Fruit fly (Drosophila melanogaster): ENCODE data around the gene CG7968.

Gene CG7968

DNA sequence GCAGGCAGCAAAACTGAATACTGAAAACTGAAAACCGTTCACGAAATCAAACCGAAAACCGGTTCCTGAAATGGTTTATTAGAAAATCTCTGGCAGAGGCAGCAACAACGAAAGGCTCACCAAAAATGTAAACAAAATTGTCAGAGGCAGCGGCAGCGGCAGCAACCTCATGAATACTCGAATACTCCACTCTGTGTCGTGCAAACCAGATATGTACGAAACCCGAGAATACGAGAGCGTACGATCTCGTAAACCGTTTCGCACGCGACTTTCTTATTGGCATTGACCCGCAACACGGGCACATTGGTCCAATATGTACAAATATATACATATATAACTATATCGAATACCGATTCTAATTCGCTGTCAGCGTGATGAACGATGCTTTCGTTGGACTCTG lies 11.6 kb upstream of the CG7968 start:
- no peak for TF ChIP-seq CG32121 (GFP tag; IDR thresholded peaks at IDR 0.05)
- no peak for TF ChIP-seq CG10348 (GFP tag; IDR thresholded peaks at IDR 0.05)
- no peak for TF ChIP-seq CG14655 (GFP tag; optimal IDR thresholded peaks at IDR 0.05)

DNA sequence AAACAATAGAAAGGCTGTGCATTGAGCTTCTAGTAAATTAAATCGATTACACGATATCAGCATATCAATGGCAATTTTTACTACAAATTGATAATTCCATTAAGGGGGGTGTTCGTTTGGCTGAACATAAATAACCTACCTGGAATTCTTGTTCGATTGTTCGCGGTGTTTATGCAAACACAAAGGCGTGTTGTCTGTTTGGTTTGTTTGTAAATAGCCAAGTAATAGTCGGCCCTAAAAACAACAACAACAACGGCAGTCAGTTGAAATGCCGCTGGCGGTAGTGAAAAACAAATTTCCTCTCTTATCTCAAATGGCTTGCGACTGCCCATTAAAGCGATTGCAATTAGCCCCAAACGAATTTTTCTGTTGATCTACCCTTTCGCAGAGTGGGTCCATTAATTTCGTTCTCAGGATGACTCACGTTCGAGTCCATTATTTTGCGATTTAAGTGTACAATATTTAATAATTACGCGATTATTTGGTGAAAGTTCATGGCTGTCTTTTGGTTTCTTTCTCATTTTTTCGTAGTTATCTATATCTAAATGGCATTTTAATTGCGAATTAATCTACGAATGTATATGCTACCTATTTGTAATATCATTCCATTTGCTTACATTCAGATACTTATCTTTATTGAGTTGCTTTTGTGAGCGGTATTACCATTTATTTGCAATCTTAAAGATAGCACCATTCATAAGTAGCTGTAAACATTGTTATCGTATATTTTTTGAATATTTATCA lies 10.4 kb upstream of the CG7968 start:
- no peak for TF ChIP-seq EcR (GFP tag; optimal IDR thresholded peaks at IDR 0.05)
- no peak for TF ChIP-seq CG32121 (GFP tag; IDR thresholded peaks at IDR 0.05)
- no peak for TF ChIP-seq CG8159 (tag; optimal IDR thresholded peaks at IDR 0.05)
- TF ChIP-seq rn (GFP tag; IDR thresholded peaks at IDR 0.05), result no peak
- no peak for TF ChIP-seq CG13204 (GFP tag; optimal IDR thresholded peaks at IDR 0.05)
- TF ChIP-seq gl (tag; optimal IDR thresholded peaks at IDR 0.05), result no peak
- no peak for TF ChIP-seq CG17806 (tag; optimal IDR thresholded peaks at IDR 0.05)
- TF ChIP-seq CG10348 (GFP tag; IDR thresholded peaks at IDR 0.05), result no peak
- TF ChIP-seq CG14655 (GFP tag; optimal IDR thresholded peaks at IDR 0.05), result no peak
- TF ChIP-seq Pif1A (GFP tag; optimal IDR thresholded peaks at IDR 0.05), result no peak
- no peak for TF ChIP-seq D1 (tag; optimal IDR thresholded peaks at IDR 0.05)
- no peak for TF ChIP-seq Ets98B (GFP tag; IDR thresholded peaks at IDR 0.05)
- TF ChIP-seq Snoo (tag; optimal IDR thresholded peaks at IDR 0.05), result no peak
- no peak for TF ChIP-seq Pif1B (GFP tag; optimal IDR thresholded peaks at IDR 0.05)
- TF ChIP-seq CG12605 (GFP tag; IDR thresholded peaks at IDR 0.05), result no peak
- no peak for TF ChIP-seq CG8301 (tag; optimal IDR thresholded peaks at IDR 0.05)
- TF ChIP-seq CG15710 (tag; optimal IDR thresholded peaks at IDR 0.05), result no peak
- TF ChIP-seq CG9948 (tag; optimal IDR thresholded peaks at IDR 0.05), result no peak
- no peak for TF ChIP-seq CG4496 (GFP tag; IDR thresholded peaks at IDR 0.05)
- no peak for TF ChIP-seq CG34367 (tag; optimal IDR thresholded peaks at IDR 0.05)

DNA sequence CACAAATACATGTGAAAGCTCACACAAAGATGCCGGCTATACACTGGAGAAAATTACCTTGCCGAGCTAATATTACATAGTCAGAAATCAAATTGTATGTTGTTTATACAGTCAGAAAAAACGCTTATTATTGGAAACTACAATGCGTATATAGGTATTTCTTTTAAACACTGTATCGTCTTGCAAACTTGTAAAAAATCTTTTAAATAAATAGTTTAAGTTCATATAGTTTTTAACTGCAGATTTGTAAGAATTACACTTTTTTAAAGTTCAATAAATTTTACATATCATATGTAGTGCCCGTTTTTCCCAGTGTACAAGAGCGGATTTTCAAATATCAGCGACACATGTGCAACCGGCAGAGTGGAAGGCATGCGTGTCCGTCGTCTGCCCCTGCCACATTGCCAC lies 9.5 kb upstream of the CG7968 start:
- TF ChIP-seq Pif1B (GFP tag; optimal IDR thresholded peaks at IDR 0.05), result peak; percentile 76
- no peak; the same call in 2 of the 3 replicates for TF ChIP-seq fd96Ca (GFP tag; IDR thresholded peaks at IDR 0.05)
- TF ChIP-seq CG34367 (tag; optimal IDR thresholded peaks at IDR 0.05), result peak; percentile 76
- peak; percentile 88 for TF ChIP-seq CG9948 (tag; optimal IDR thresholded peaks at IDR 0.05)
- TF ChIP-seq CG4496 (GFP tag; IDR thresholded peaks at IDR 0.05), result peak; percentile 86
- TF ChIP-seq Snoo (tag; optimal IDR thresholded peaks at IDR 0.05), result peak; percentile 91
- TF ChIP-seq CG8159 (tag; optimal IDR thresholded peaks at IDR 0.05), result peak; percentile 86
- peak; percentile 83 for TF ChIP-seq CG15710 (tag; optimal IDR thresholded peaks at IDR 0.05)
- peak; percentile 48; the same call in 1 of the 2 replicates for TF ChIP-seq rn (GFP tag; IDR thresholded peaks at IDR 0.05)
- TF ChIP-seq CG32121 (GFP tag; IDR thresholded peaks at IDR 0.05), result peak; percentile 90
- TF ChIP-seq CG10348 (GFP tag; IDR thresholded peaks at IDR 0.05), result 0 out of 2 replicates have a peak, but pooled peaks have one; percentile 16
- TF ChIP-seq CG14655 (GFP tag; optimal IDR thresholded peaks at IDR 0.05), result peak; percentile 92
- TF ChIP-seq D1 (tag; optimal IDR thresholded peaks at IDR 0.05), result peak; percentile 82
- peak; percentile 88 for TF ChIP-seq CG8301 (tag; optimal IDR thresholded peaks at IDR 0.05)
- no peak for TF ChIP-seq EcR (GFP tag; optimal IDR thresholded peaks at IDR 0.05)
- TF ChIP-seq CG12605 (GFP tag; IDR thresholded peaks at IDR 0.05), result peak; percentile 56
- TF ChIP-seq CG13204 (GFP tag; optimal IDR thresholded peaks at IDR 0.05), result peak; percentile 46
- peak; percentile 83 for TF ChIP-seq Pif1A (GFP tag; optimal IDR thresholded peaks at IDR 0.05)
- TF ChIP-seq Ets98B (GFP tag; IDR thresholded peaks at IDR 0.05), result peak; percentile 80
- peak; percentile 40 for TF ChIP-seq gl (tag; optimal IDR thresholded peaks at IDR 0.05)
- TF ChIP-seq CG17806 (tag; optimal IDR thresholded peaks at IDR 0.05), result peak; percentile 81

DNA sequence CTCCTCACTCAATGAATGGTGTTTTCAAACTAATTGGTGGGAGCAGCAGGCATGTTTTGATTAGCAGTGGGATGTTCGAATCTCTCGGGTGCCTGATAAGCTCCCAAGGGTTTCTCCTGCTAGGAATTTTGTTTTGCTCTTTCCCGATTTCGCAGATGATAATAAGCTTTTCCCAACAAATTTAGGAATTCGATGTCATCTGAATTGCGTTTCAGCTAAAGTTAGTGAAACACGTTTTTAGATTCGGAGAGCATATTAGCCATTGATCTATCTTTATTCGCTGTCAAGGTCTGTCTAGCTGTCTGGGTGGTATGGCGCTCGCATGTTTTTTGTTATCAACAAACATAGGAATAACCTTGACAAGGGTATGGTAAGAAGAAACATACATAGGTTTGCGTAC lies 7.7 kb upstream of the CG7968 start, which contains the start of gene CG33307:
CG33307 (minus strand) TSS at position 13 of the 400 bp plus-strand sequence.
- no peak for TF ChIP-seq Ets98B (GFP tag; IDR thresholded peaks at IDR 0.05)

DNA sequence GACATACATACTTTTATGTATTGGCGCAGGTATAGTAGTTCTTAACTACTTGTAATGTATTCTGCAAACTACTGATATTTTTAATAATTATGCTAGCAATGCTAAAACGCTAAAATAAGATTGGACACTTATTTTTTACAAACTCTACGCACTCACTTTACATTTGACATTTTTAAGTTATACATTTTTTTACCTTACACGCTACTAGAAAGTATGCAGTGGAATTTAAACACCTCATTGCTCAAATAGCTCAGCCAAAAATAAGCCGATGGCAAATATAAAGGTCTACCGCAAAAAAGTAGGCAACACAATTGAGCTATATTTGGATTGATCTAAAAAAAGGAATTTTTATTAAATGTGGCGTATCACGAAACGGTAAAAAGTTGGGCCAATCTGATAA lies 7.1 kb upstream of the CG7968 start:
- TF ChIP-seq CG14655 (GFP tag; optimal IDR thresholded peaks at IDR 0.05), result no peak
- TF ChIP-seq Snoo (tag; optimal IDR thresholded peaks at IDR 0.05), result no peak
- TF ChIP-seq Ets98B (GFP tag; IDR thresholded peaks at IDR 0.05), result no peak
- TF ChIP-seq D1 (tag; optimal IDR thresholded peaks at IDR 0.05), result peak; percentile 29

DNA sequence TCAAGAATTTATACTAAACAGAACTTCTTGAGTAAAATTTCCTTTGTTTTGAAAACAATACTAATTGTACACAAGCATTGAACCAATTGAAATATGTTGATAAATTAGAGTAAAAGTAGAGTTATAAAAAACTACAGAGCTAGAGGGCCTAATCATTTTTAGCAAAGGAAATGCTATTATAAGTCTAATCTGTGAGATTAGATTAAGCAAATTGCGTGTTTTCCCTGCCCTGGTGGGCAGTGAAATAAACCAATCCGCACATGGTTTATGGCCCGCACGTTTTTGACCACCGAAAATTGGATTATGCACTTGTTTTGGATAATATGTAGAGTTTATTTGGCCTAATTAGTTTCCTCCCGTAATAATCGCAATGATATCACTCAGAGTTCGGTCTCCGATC lies 6.6 kb upstream of the CG7968 start:
- no peak for TF ChIP-seq Snoo (tag; optimal IDR thresholded peaks at IDR 0.05)
- no peak for TF ChIP-seq Pif1A (GFP tag; optimal IDR thresholded peaks at IDR 0.05)
- TF ChIP-seq CG4496 (GFP tag; IDR thresholded peaks at IDR 0.05), result no peak
- TF ChIP-seq rn (GFP tag; IDR thresholded peaks at IDR 0.05), result no peak
- TF ChIP-seq CG12605 (GFP tag; IDR thresholded peaks at IDR 0.05), result no peak
- TF ChIP-seq CG17806 (tag; optimal IDR thresholded peaks at IDR 0.05), result no peak
- TF ChIP-seq CG8159 (tag; optimal IDR thresholded peaks at IDR 0.05), result no peak

DNA sequence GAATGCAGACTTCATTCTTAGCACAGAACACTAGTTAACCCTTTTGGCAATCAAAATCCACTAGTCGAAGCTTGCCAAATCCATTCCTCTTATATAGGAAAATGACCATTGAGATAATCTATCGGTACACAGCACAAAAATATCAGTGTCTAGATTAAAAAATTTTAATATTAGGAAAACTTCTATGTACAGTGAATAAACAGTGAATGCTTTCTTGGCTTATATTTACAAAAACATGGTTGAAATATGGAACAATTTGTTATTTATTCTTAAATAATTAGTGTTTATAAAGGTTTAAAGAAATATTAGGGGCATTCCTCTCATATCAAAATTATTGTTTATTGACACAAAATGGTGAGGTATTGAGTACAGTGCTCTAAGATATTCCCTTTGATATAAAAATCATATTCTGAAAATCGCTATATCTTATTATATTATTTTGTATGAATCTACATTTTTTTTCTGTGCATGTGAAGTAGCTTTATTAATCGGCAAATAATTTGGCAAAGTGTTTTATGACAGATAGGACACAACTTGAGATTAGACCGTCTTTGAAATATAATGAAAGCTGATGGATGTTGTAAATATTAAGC lies 5.4 kb upstream of the CG7968 start, which contains the start of gene CG33306:
CG33306 (minus strand) TSS at position 51 of the 593 bp plus-strand sequence.
- TF ChIP-seq gl (tag; optimal IDR thresholded peaks at IDR 0.05) (no peak), Snoo (tag; optimal IDR thresholded peaks at IDR 0.05) (no peak), CG34367 (tag; optimal IDR thresholded peaks at IDR 0.05) (no peak), rn (GFP tag; IDR thresholded peaks at IDR 0.05) (no peak), CG4496 (GFP tag; IDR thresholded peaks at IDR 0.05) (no peak), CG9948 (tag; optimal IDR thresholded peaks at IDR 0.05) (no peak), CG8301 (tag; optimal IDR thresholded peaks at IDR 0.05) (no peak), CG32121 (GFP tag; IDR thresholded peaks at IDR 0.05) (no peak), CG10348 (GFP tag; IDR thresholded peaks at IDR 0.05) (no peak), CG8159 (tag; optimal IDR thresholded peaks at IDR 0.05) (no peak), EcR (GFP tag; optimal IDR thresholded peaks at IDR 0.05) (no peak), D1 (tag; optimal IDR thresholded peaks at IDR 0.05) (no peak), Ets98B (GFP tag; IDR thresholded peaks at IDR 0.05) (no peak), CG12605 (GFP tag; IDR thresholded peaks at IDR 0.05) (no peak)

Measured in whole organism, pupa.